Fruit fly (Drosophila melanogaster) whole organism, embryonic: ENCODE results near the gene lok.
A peak's percentile ranks its signal among the peaks of the same experiment; 100 is the strongest.

ENCODE experiments used
- Asciz ChIP-seq: fragments of 200-800 bp; sonication (Bioruptor generic); optimal IDR thresholded peaks from 2 replicates; lab custom pipeline; 2017; ENCODE audit warnings: missing biosample characterization, mild to moderate bottlenecking, missing genetic modification characterization, missing genetic modification reagents
- Awh ChIP-seq: fragments of 200-800 bp; sonication (Bioruptor generic); IDR thresholded peaks from 2 replicates; pipeline ENCODE4, ENCODE4 v1.3.6; 2022; ENCODE audit warnings: missing biosample characterization, missing genetic modification characterization
- Blimp-1 ChIP-seq: fragments of 200-800 bp; sonication (Bioruptor generic); optimal IDR thresholded peaks from 3 replicates; lab custom pipeline; 2018; ENCODE audit warnings: missing biosample characterization, missing genetic modification characterization, mild to moderate bottlenecking, moderate library complexity, missing genetic modification reagents
- BtbVII ChIP-seq: fragments of 200-800 bp; sonication (Bioruptor generic); optimal IDR thresholded peaks from 3 replicates; lab custom pipeline; 2017; ENCODE audit warnings: missing biosample characterization, mild to moderate bottlenecking, missing genetic modification characterization
- CG10209 ChIP-seq: fragments of 200-800 bp; sonication (Bioruptor generic); optimal IDR thresholded peaks from 3 replicates; lab custom pipeline; 2017; ENCODE audit warnings: missing biosample characterization, mild to moderate bottlenecking, missing genetic modification characterization, missing genetic modification reagents
- CG12769 ChIP-seq: fragments of 200-800 bp; sonication (Bioruptor generic); optimal IDR thresholded peaks from 2 replicates; lab custom pipeline; 2019; ENCODE audit warnings: missing biosample characterization, mild to moderate bottlenecking, missing genetic modification characterization, moderate library complexity
- CG1603 ChIP-seq: fragments of 200-800 bp; sonication (Bioruptor generic); optimal IDR thresholded peaks from 2 replicates; lab custom pipeline; 2019; ENCODE audit warnings: missing biosample characterization, mild to moderate bottlenecking, missing genetic modification characterization, moderate library complexity
- CG16863 ChIP-seq: fragments of 200-800 bp; sonication (Bioruptor generic); optimal IDR thresholded peaks from 3 replicates; lab custom pipeline; 2016; ENCODE audit warnings: missing biosample characterization, missing genetic modification characterization
- CG17186 ChIP-seq: fragments of 200-800 bp; sonication (Bioruptor generic); optimal IDR thresholded peaks from 3 replicates; lab custom pipeline; 2017; ENCODE audit warnings: missing biosample characterization, missing genetic modification reagents, missing genetic modification characterization
- CG17328 ChIP-seq: fragments of 200-800 bp; sonication (Bioruptor generic); IDR thresholded peaks from 2 replicates; pipeline ENCODE4 v1.3.6; 2022; ENCODE audit warnings: missing biosample characterization, missing genetic modification characterization
- CG17359 ChIP-seq: fragments of 200-800 bp; sonication (Bioruptor generic); optimal IDR thresholded peaks from 3 replicates; lab custom pipeline; 2018; ENCODE audit warnings: missing biosample characterization, mild to moderate bottlenecking, missing genetic modification characterization, moderate library complexity
- CG1832 ChIP-seq: fragments of 200-800 bp; sonication (Bioruptor generic); optimal IDR thresholded peaks from 2 replicates; lab custom pipeline; 2017; ENCODE audit warnings: missing biosample characterization, mild to moderate bottlenecking, missing genetic modification characterization, inconsistent platforms
- CG18619 ChIP-seq: fragments of 200-800 bp; sonication (Bioruptor generic); optimal IDR thresholded peaks from 3 replicates; lab custom pipeline; 2017; ENCODE audit warnings: missing biosample characterization, mild to moderate bottlenecking, missing genetic modification characterization
- CG2120 ChIP-seq: fragments of 200-800 bp; sonication (Bioruptor generic); optimal IDR thresholded peaks from 3 replicates; lab custom pipeline; 2016; ENCODE audit warnings: missing biosample characterization, missing genetic modification characterization
- CG2678 ChIP-seq: fragments of 200-800 bp; sonication (Bioruptor generic); optimal IDR thresholded peaks from 3 replicates; lab custom pipeline; 2019; ENCODE audit warnings: missing biosample characterization, mild to moderate bottlenecking, missing genetic modification characterization, moderate library complexity
- CG2875 ChIP-seq: fragments of 200-800 bp; sonication (Bioruptor generic); optimal IDR thresholded peaks from 2 replicates; lab custom pipeline; 2017; ENCODE audit warnings: missing biosample characterization, mild to moderate bottlenecking, missing genetic modification characterization, missing genetic modification reagents
- CG30020 ChIP-seq: fragments of 200-800 bp; optimal IDR thresholded peaks from 2 replicates; lab custom pipeline; 2019; ENCODE audit warnings: missing biosample characterization, mild to moderate bottlenecking, missing genetic modification characterization, moderate library complexity
- CG4707 ChIP-seq: fragments of 200-800 bp; sonication (Bioruptor generic); optimal IDR thresholded peaks from 2 replicates; lab custom pipeline; 2018; ENCODE audit warnings: missing biosample characterization, mild to moderate bottlenecking, missing genetic modification characterization, moderate library complexity
- CG5180 ChIP-seq: fragments of 200-800 bp; sonication (Bioruptor generic); optimal IDR thresholded peaks from 3 replicates; lab custom pipeline; 2017; ENCODE audit warnings: missing biosample characterization, missing genetic modification characterization, mild to moderate bottlenecking, moderate library complexity, missing genetic modification reagents
- CG5953 ChIP-seq: fragments of 200-800 bp; sonication (Bioruptor generic); IDR thresholded peaks from 2 replicates; pipeline ENCODE4 v1.3.6; 2022; ENCODE audit warnings: missing biosample characterization, missing genetic modification characterization
- CG6254 ChIP-seq: fragments of 200-800 bp; sonication (Bioruptor generic); optimal IDR thresholded peaks from 3 replicates; lab custom pipeline; 2017; ENCODE audit warnings: mild to moderate bottlenecking, missing biosample characterization, missing genetic modification reagents, missing genetic modification characterization
- CG6791 ChIP-seq: fragments of 200-800 bp; sonication (Bioruptor generic); IDR thresholded peaks from 3 replicates; pipeline ENCODE4 v1.3.6; 2022; ENCODE audit warnings: missing biosample characterization, missing genetic modification characterization; ENCODE audit not compliant: partially characterized antibody
- CG6813 ChIP-seq: fragments of 200-800 bp; sonication (Bioruptor generic); optimal IDR thresholded peaks from 2 replicates; lab custom pipeline; 2017; ENCODE audit warnings: missing biosample characterization, missing genetic modification characterization, mild to moderate bottlenecking, moderate library complexity, missing genetic modification reagents
- CG8290 ChIP-seq, 3 experiments: fragments of 200-800 bp; sonication (Bioruptor generic); optimal IDR thresholded peaks; 2 replicates each; lab custom pipeline; 2016 to 2019; ENCODE audit warnings: missing biosample characterization in 3 of 3, missing genetic modification characterization in 3 of 3, mild to moderate bottlenecking in 2 of 3, moderate library complexity in 1 of 3
- CG9817 ChIP-seq: fragments of 200-800 bp; sonication (Bioruptor generic); optimal IDR thresholded peaks from 2 replicates; lab custom pipeline; 2018; ENCODE audit warnings: missing biosample characterization, mild to moderate bottlenecking, missing genetic modification characterization, moderate library complexity
- Chrac-16 ChIP-seq: fragments of 200-800 bp; sonication (Bioruptor generic); optimal IDR thresholded peaks from 3 replicates; lab custom pipeline; 2016; ENCODE audit warnings: missing biosample characterization, missing genetic modification characterization
- CoRest ChIP-seq: fragments of 200-800 bp; sonication (Bioruptor generic); optimal IDR thresholded peaks from 3 replicates; lab custom pipeline; 2018; ENCODE audit warnings: missing biosample characterization, mild to moderate bottlenecking, missing genetic modification characterization, moderate library complexity
- Drgx ChIP-seq: fragments of 200-800 bp; sonication (Bioruptor generic); IDR thresholded peaks from 2 replicates; pipeline ENCODE4 v1.3.6; 2022; ENCODE audit warnings: missing biosample characterization, missing genetic modification characterization
- Ets65A ChIP-seq: fragments of 200-800 bp; sonication (Bioruptor generic); peaks from one replicate; lab custom pipeline; 2016; ENCODE audit warnings: missing biosample characterization, missing genetic modification characterization
- Fer1 ChIP-seq: fragments of 200-800 bp; sonication (Bioruptor generic); optimal IDR thresholded peaks from 2 replicates; lab custom pipeline; 2017; ENCODE audit warnings: missing biosample characterization, mild to moderate bottlenecking, missing genetic modification characterization
- HHEX ChIP-seq: fragments of 200-800 bp; sonication (Bioruptor generic); optimal IDR thresholded peaks from 3 replicates; lab custom pipeline; 2017; ENCODE audit warnings: missing biosample characterization, mild to moderate bottlenecking, missing genetic modification characterization, missing genetic modification reagents
- Lhr ChIP-seq: fragments of 200-800 bp; sonication (Bioruptor generic); optimal IDR thresholded peaks from 3 replicates; lab custom pipeline; 2017; ENCODE audit warnings: mild to moderate bottlenecking, missing biosample characterization, missing genetic modification reagents, missing genetic modification characterization
- MTF-1 ChIP-seq: fragments of 200-800 bp; sonication (Bioruptor generic); optimal IDR thresholded peaks from 2 replicates; lab custom pipeline; 2018; ENCODE audit warnings: missing biosample characterization, mild to moderate bottlenecking, missing genetic modification characterization, borderline replicate concordance
- Med ChIP-seq: fragments of 200-800 bp; sonication (Bioruptor generic); peaks from one replicate; lab custom pipeline; 2016; ENCODE audit warnings: missing biosample characterization, missing genetic modification characterization, mild to moderate bottlenecking, inconsistent platforms, moderate library complexity
- Myb ChIP-seq: fragments of 200-800 bp; sonication (Bioruptor generic); optimal IDR thresholded peaks from 2 replicates; lab custom pipeline; 2016; ENCODE audit warnings: missing biosample characterization, missing genetic modification characterization
- Rfx ChIP-seq: fragments of 200-800 bp; sonication (Bioruptor generic); IDR thresholded peaks from 2 replicates; pipeline ENCODE4 v1.3.6; 2022; ENCODE audit warnings: missing biosample characterization, missing genetic modification characterization
- ato ChIP-seq: fragments of 200-800 bp; sonication (Bioruptor generic); IDR thresholded peaks from 2 replicates; pipeline ENCODE4 v1.3.6; 2022; ENCODE audit warnings: missing biosample characterization, missing genetic modification characterization; ENCODE audit not compliant: partially characterized antibody
- dmrt99B ChIP-seq: fragments of 200-800 bp; sonication (Bioruptor generic); optimal IDR thresholded peaks from 2 replicates; lab custom pipeline; 2018; ENCODE audit warnings: missing biosample characterization, mild to moderate bottlenecking, missing genetic modification characterization, moderate library complexity
- gce ChIP-seq: fragments of 200-800 bp; sonication (Bioruptor generic); IDR thresholded peaks from 3 replicates; pipeline ENCODE4 v1.3.6; 2022; ENCODE audit warnings: missing biosample characterization, missing genetic modification characterization
- gem ChIP-seq: fragments of 200-800 bp; sonication (Bioruptor generic); optimal IDR thresholded peaks from 2 replicates; lab custom pipeline; 2019; ENCODE audit warnings: missing biosample characterization, mild to moderate bottlenecking, missing genetic modification characterization, moderate library complexity
- inv ChIP-seq: fragments of 200-800 bp; sonication (Bioruptor generic); IDR thresholded peaks from 2 replicates; pipeline ENCODE4 v1.3.6; 2022; ENCODE audit warnings: missing biosample characterization, missing genetic modification characterization; ENCODE audit not compliant: partially characterized antibody
- lab ChIP-seq: fragments of 200-800 bp; sonication (Bioruptor generic); optimal IDR thresholded peaks from 3 replicates; lab custom pipeline; 2017; ENCODE audit warnings: missing biosample characterization, missing genetic modification characterization, mild to moderate bottlenecking, moderate library complexity, missing genetic modification reagents
- odd ChIP-seq: fragments of 200-800 bp; sonication (Bioruptor generic); optimal IDR thresholded peaks from 2 replicates; lab custom pipeline; 2017; ENCODE audit warnings: missing biosample characterization, mild to moderate bottlenecking, missing genetic modification characterization
- phol ChIP-seq: fragments of 200-800 bp; sonication (Bioruptor generic); optimal IDR thresholded peaks from 3 replicates; lab custom pipeline; 2018; ENCODE audit warnings: missing biosample characterization, mild to moderate bottlenecking, missing genetic modification characterization, moderate library complexity
- pum ChIP-seq: fragments of 200-800 bp; sonication (Bioruptor generic); optimal IDR thresholded peaks from 2 replicates; lab custom pipeline; 2016; ENCODE audit warnings: missing biosample characterization, missing genetic modification characterization
- so ChIP-seq: fragments of 200-800 bp; sonication (Bioruptor generic); IDR thresholded peaks from 3 replicates; pipeline ENCODE4 v1.3.6; 2022; ENCODE audit warnings: missing biosample characterization, missing genetic modification characterization
- ssp ChIP-seq: fragments of 200-800 bp; sonication (Bioruptor generic); IDR thresholded peaks from 2 replicates; pipeline ENCODE4 v1.3.6; 2022; ENCODE audit warnings: missing biosample characterization, missing genetic modification characterization
- wek ChIP-seq: fragments of 200-800 bp; sonication (Bioruptor generic); optimal IDR thresholded peaks from 3 replicates; lab custom pipeline; 2018; ENCODE audit warnings: missing biosample characterization, mild to moderate bottlenecking, missing genetic modification characterization, moderate library complexity

Gene lok

dm6 chr2L:20016448-20016847 is 44.8 kb upstream of the lok start (continued):
- peak; percentile 11 for TF ChIP-seq CG1603 (tag; lab: Kevin White, UChicago)
- peak; percentile 55 for TF ChIP-seq wek (GFP tag; lab: Kevin White, UChicago)
- peak; percentile 51 for TF ChIP-seq Asciz (GFP tag; lab: Kevin White, UChicago)
- TF ChIP-seq BtbVII: peak; percentile 19
- no peak for TF ChIP-seq CG9817 (tag; lab: Kevin White, UChicago)
- TF ChIP-seq CG6813 (GFP tag; lab: Kevin White, UChicago): peak; percentile 1
- no peak for TF ChIP-seq pum (GFP tag; lab: Kevin White, UChicago)
- peak; percentile 45 for TF ChIP-seq Fer1 (GFP tag; lab: Kevin White, UChicago)
- peak; percentile 39 for TF ChIP-seq CG2678 (tag; lab: Kevin White, UChicago)
- no peak for TF ChIP-seq CoRest (tag; lab: Kevin White, UChicago)
- TF ChIP-seq CG4707: peak; percentile 22
- peak; percentile 40 for TF ChIP-seq lab (GFP tag; lab: Kevin White, UChicago)
- TF ChIP-seq CG10209: peak; percentile 5
- peak; percentile 20 for TF ChIP-seq MTF-1 (GFP tag; lab: Kevin White, UChicago)
- TF ChIP-seq CG18619 (GFP tag; lab: Kevin White, UChicago): peak; percentile 15
- TF ChIP-seq phol (tag; lab: Kevin White, UChicago): no peak
- peak; percentile 23 for TF ChIP-seq CG2875 (GFP tag; lab: Kevin White, UChicago)
- peak; percentile 59 for TF ChIP-seq Med (GFP tag; lab: Kevin White, UChicago)
- TF ChIP-seq Awh (GFP tag; lab: Robert Waterston, UW): 0 out of 2 replicates have a peak, but pooled peaks have one; percentile 51
- peak; percentile 6 for TF ChIP-seq CG17359 (tag; lab: Kevin White, UChicago)
- TF ChIP-seq CG8290 (GFP tag; optimal IDR thresholded peaks at IDR 0.05; lab: Kevin White, UChicago): no peak
- TF ChIP-seq CG8290 (tag; optimal IDR thresholded peaks at IDR 0.05; lab: Kevin White, UChicago): peak in 1 of 2 experiments; percentile 4
- TF ChIP-seq dmrt99B (tag; lab: Kevin White, UChicago): peak; percentile 30
- peak; percentile 13 for TF ChIP-seq HHEX (GFP tag; lab: Kevin White, UChicago)
- no peak for TF ChIP-seq Myb (GFP tag; lab: Kevin White, UChicago)
- no peak for TF ChIP-seq inv (GFP tag; lab: Robert Waterston, UW)
- TF ChIP-seq Blimp-1 (GFP tag; lab: Kevin White, UChicago): peak; percentile 7
- no peak for TF ChIP-seq CG12769 (tag; lab: Kevin White, UChicago)
- peak; percentile 31 for TF ChIP-seq odd (GFP tag; lab: Kevin White, UChicago)
- TF ChIP-seq ssp: no peak
- no peak for TF ChIP-seq CG17186 (GFP tag; lab: Kevin White, UChicago)

dm6 chr2L:20017055-20017454 is 44.2 kb upstream of the lok start, which contains the start of gene CG43861:
Gene CG43861 (minus strand): TSS chr2L:20017282.
- no peak for TF ChIP-seq CG1832 (GFP tag; lab: Kevin White, UChicago)
- no peak for TF ChIP-seq ato (GFP tag; lab: Robert Waterston, UW)
- no peak for TF ChIP-seq CG16863 (GFP tag; lab: Kevin White, UChicago)
- no peak for TF ChIP-seq gce
- TF ChIP-seq Ets65A (GFP tag; lab: Kevin White, UChicago): peak; percentile 25
- TF ChIP-seq Lhr (GFP tag; lab: Kevin White, UChicago): no peak
- no peak for TF ChIP-seq CG17328 (GFP tag; lab: Robert Waterston, UW)
- peak; percentile 11 for TF ChIP-seq CG2120 (GFP tag; lab: Kevin White, UChicago)
- no peak for TF ChIP-seq gem (tag; lab: Kevin White, UChicago)
- TF ChIP-seq so (GFP tag; lab: Robert Waterston, UW): 0 out of 3 replicates have a peak, but pooled peaks have one; percentile 28
- 0 out of 3 replicates have a peak, but pooled peaks have one; percentile 32 for TF ChIP-seq CG6791 (GFP tag; lab: Robert Waterston, UW)
- 0 out of 2 replicates have a peak, but pooled peaks have one; percentile 17 for TF ChIP-seq Rfx (GFP tag; lab: Robert Waterston, UW)
- TF ChIP-seq CG5180: peak; percentile 97
- TF ChIP-seq Med (GFP tag; lab: Kevin White, UChicago): peak; percentile 10
- peak; percentile 29 for TF ChIP-seq Drgx (GFP tag; lab: Robert Waterston, UW)
- TF ChIP-seq CG30020 (tag; lab: Kevin White, UChicago): no peak
- no peak for TF ChIP-seq Chrac-16 (GFP tag; lab: Kevin White, UChicago)
- no peak for TF ChIP-seq CG6254
- 0 out of 2 replicates have a peak, but pooled peaks have one; percentile 8 for TF ChIP-seq CG5953 (GFP tag; lab: Robert Waterston, UW)
